Worm (Caenorhabditis elegans) whole organism, L4 larva: ENCODE data around the gene rcat-1.
A peak's percentile ranks its signal among the peaks of the same experiment; 100 is the strongest.

ENCODE experiments used
- D1046.2 ChIP-seq: fragments of 200-800 bp; sonication (Bioruptor generic); IDR thresholded peaks from 2 replicates; pipeline ENCODE4 v1.3.6; 2022; ENCODE audit warnings: missing genetic modification characterization, missing compliant biosample characterization
- F26F4.8 ChIP-seq: fragments of 200-800 bp; sonication (Bioruptor generic); conservative IDR thresholded peaks from 2 replicates; pipeline ENCODE4 v1.3.6; 2022; ENCODE audit warnings: missing genetic modification characterization, missing compliant biosample characterization
- F37D6.2 ChIP-seq: sonication (generic microtip); optimal IDR thresholded peaks from 2 replicates; lab custom pipeline; 2016; ENCODE audit warnings: mild to moderate bottlenecking, missing genetic modification characterization, missing compliant biosample characterization
- F44E2.7 ChIP-seq: fragments of 200-800 bp; sonication (Bioruptor generic); IDR thresholded peaks from 2 replicates; pipeline ENCODE4 v2.1.2; 2022; ENCODE audit warnings: missing genetic modification characterization, missing compliant biosample characterization
- F49E8.2 ChIP-seq: sonication (generic microtip); optimal IDR thresholded peaks from 2 replicates; lab custom pipeline; 2016; ENCODE audit warnings: missing compliant biosample characterization, mild to moderate bottlenecking, missing genetic modification characterization, borderline replicate concordance
- R02D3.7 ChIP-seq: fragments of 150-350 bp; sonication (generic microtip); optimal IDR thresholded peaks from 3 replicates; lab custom pipeline; 2014; ENCODE audit warnings: missing biosample characterization, missing genetic modification characterization
- T20F7.1 ChIP-seq: fragments of 200-800 bp; sonication (Bioruptor generic); optimal IDR thresholded peaks from 2 replicates; lab custom pipeline; 2018; ENCODE audit warnings: mild to moderate bottlenecking, missing genetic modification characterization, missing compliant biosample characterization
- ZK337.2 ChIP-seq: fragments of 200-800 bp; sonication (Bioruptor generic); IDR thresholded peaks from 2 replicates; pipeline ENCODE4 v1.3.6; 2022; ENCODE audit warnings: missing genetic modification reagents, missing genetic modification characterization, missing compliant biosample characterization
- ceh-32 ChIP-seq: sonication (generic microtip); optimal IDR thresholded peaks from 2 replicates; lab custom pipeline; 2016; ENCODE audit warnings: mild to moderate bottlenecking, missing genetic modification characterization, missing compliant biosample characterization; ENCODE audit not compliant: poor library complexity
- ceh-62 ChIP-seq: sonication (generic microtip); optimal IDR thresholded peaks from 2 replicates; lab custom pipeline; 2017; ENCODE audit warnings: missing biosample characterization, missing genetic modification characterization
- ceh-82 ChIP-seq: sonication (generic microtip); optimal IDR thresholded peaks from 2 replicates; lab custom pipeline; 2017; ENCODE audit warnings: missing biosample characterization, missing genetic modification characterization
- cey-2 ChIP-seq: sonication (generic microtip); optimal IDR thresholded peaks from 3 replicates; lab custom pipeline; 2017; ENCODE audit warnings: missing genetic modification characterization, mild to moderate bottlenecking, missing compliant biosample characterization, antibody characterized with exemption, borderline replicate concordance; ENCODE audit not compliant: insufficient read depth
- ctbp-1 ChIP-seq: fragments of 200-800 bp; sonication (Bioruptor generic); IDR thresholded peaks from 2 replicates; pipeline ENCODE4 v1.3.6; 2022; ENCODE audit warnings: missing genetic modification reagents, missing genetic modification characterization, missing compliant biosample characterization
- daf-8 ChIP-seq: fragments of 200-800 bp; sonication (Bioruptor generic); IDR thresholded peaks from 2 replicates; pipeline ENCODE4 v1.3.6; 2022; ENCODE audit warnings: missing genetic modification characterization, missing compliant biosample characterization
- dmd-6 ChIP-seq: fragments of 200-800 bp; sonication (Bioruptor generic); IDR thresholded peaks from 2 replicates; pipeline ENCODE4 v1.3.6; 2022; ENCODE audit warnings: missing genetic modification reagents, missing genetic modification characterization, missing compliant biosample characterization
- dmd-9 ChIP-seq: fragments of 200-800 bp; sonication (Bioruptor generic); IDR thresholded peaks from 2 replicates; pipeline ENCODE4 v1.3.6; 2022; ENCODE audit warnings: missing genetic modification reagents, missing genetic modification characterization, missing compliant biosample characterization
- dpl-1 ChIP-seq: fragments of 150-350 bp; optimal IDR thresholded peaks from 2 replicates; lab custom pipeline; 2014; ENCODE audit warnings: missing biosample characterization, missing genetic modification reagents, missing genetic modification characterization
- duxl-1 ChIP-seq: sonication (generic microtip); optimal IDR thresholded peaks from 2 replicates; lab custom pipeline; 2016; ENCODE audit warnings: mild to moderate bottlenecking, missing genetic modification characterization, moderate library complexity, missing compliant biosample characterization; ENCODE audit not compliant: poor library complexity
- egl-27 ChIP-seq: sonication (generic microtip); optimal IDR thresholded peaks from 3 replicates; lab custom pipeline; 2017; ENCODE audit warnings: missing biosample characterization, missing genetic modification reagents, missing genetic modification characterization
- egl-43 ChIP-seq: fragments of 200-800 bp; sonication (Bioruptor generic); IDR thresholded peaks from 2 replicates; pipeline ENCODE4 v1.3.6; 2022; ENCODE audit warnings: missing genetic modification reagents, missing genetic modification characterization, missing compliant biosample characterization
- fos-1 ChIP-seq: fragments of 150-350 bp; optimal IDR thresholded peaks from 2 replicates; lab custom pipeline; 2014; ENCODE audit warnings: missing biosample characterization, missing genetic modification characterization
- hlh-11 ChIP-seq: fragments of 200-800 bp; sonication (Bioruptor generic); optimal IDR thresholded peaks from 2 replicates; lab custom pipeline; 2018; ENCODE audit warnings: mild to moderate bottlenecking, missing genetic modification characterization, missing compliant biosample characterization
- hmg-1.1 ChIP-seq: fragments of 200-800 bp; sonication (Bioruptor generic); IDR thresholded peaks from 2 replicates; pipeline ENCODE4 v1.3.6; 2022; ENCODE audit warnings: missing genetic modification reagents, missing genetic modification characterization, missing compliant biosample characterization
- jun-1 ChIP-seq: fragments of 150-350 bp; optimal IDR thresholded peaks from 2 replicates; lab custom pipeline; 2014; ENCODE audit warnings: missing biosample characterization, missing genetic modification reagents, missing genetic modification characterization
- lim-7 ChIP-seq: fragments of 200-800 bp; sonication (Bioruptor generic); IDR thresholded peaks from 2 replicates; pipeline ENCODE4 v1.3.6; 2022; ENCODE audit warnings: missing genetic modification characterization, missing compliant biosample characterization
- lin-13 ChIP-seq: fragments of 150-350 bp; optimal IDR thresholded peaks from 2 replicates; lab custom pipeline; 2014; ENCODE audit warnings: missing biosample characterization, missing genetic modification reagents, missing genetic modification characterization
- lin-15B ChIP-seq: fragments of 150-350 bp; sonication (generic microtip); optimal IDR thresholded peaks from 3 replicates; lab custom pipeline; 2014; ENCODE audit warnings: missing biosample characterization, missing genetic modification characterization
- lir-3 ChIP-seq: sonication (generic microtip); optimal IDR thresholded peaks from 2 replicates; lab custom pipeline; 2016; ENCODE audit warnings: mild to moderate bottlenecking, missing genetic modification characterization, missing compliant biosample characterization
- lsy-2 ChIP-seq, 2 experiments: fragments of 150-350 bp in 1 of 2; sonication (generic microtip) in 1 of 2; optimal IDR thresholded peaks; 2 replicates each; lab custom pipeline; 2014 to 2017; ENCODE audit warnings: missing biosample characterization in 2 of 2, missing genetic modification characterization in 2 of 2
- madf-5 ChIP-seq, 2 experiments: fragments of 200-800 bp; sonication (Bioruptor generic); IDR thresholded peaks; 2 replicates each; pipeline ENCODE4 v1.3.6; 2022; ENCODE audit warnings: missing compliant biosample characterization in 2 of 2, missing genetic modification characterization in 2 of 2
- mdt-29 ChIP-seq: fragments of 200-800 bp; sonication (Bioruptor generic); IDR thresholded peaks from 2 replicates; pipeline ENCODE4 v1.3.6; 2022; ENCODE audit warnings: missing genetic modification reagents, missing genetic modification characterization, missing compliant biosample characterization
- mxl-2 ChIP-seq: fragments of 200-800 bp; sonication (Bioruptor generic); conservative IDR thresholded peaks from 2 replicates; pipeline ENCODE4 v1.3.6; 2022; ENCODE audit warnings: missing genetic modification reagents, missing genetic modification characterization, missing compliant biosample characterization
- mxl-3 ChIP-seq: fragments of 200-800 bp; sonication (Bioruptor generic); optimal IDR thresholded peaks from 2 replicates; lab custom pipeline; 2018; ENCODE audit warnings: mild to moderate bottlenecking, missing genetic modification characterization, missing compliant biosample characterization
- nhr-10 ChIP-seq: fragments of 150-350 bp; optimal IDR thresholded peaks from 2 replicates; lab custom pipeline; 2014; ENCODE audit warnings: missing biosample characterization, missing genetic modification characterization
- nhr-102 ChIP-seq: sonication (generic microtip); optimal IDR thresholded peaks from 2 replicates; lab custom pipeline; 2016; ENCODE audit warnings: mild to moderate bottlenecking, missing genetic modification characterization, moderate library complexity, missing compliant biosample characterization
- nhr-237 ChIP-seq: sonication (generic microtip); optimal IDR thresholded peaks from 2 replicates; lab custom pipeline; 2017; ENCODE audit warnings: missing biosample characterization, missing genetic modification characterization
- nhr-28 ChIP-seq: fragments of 150-350 bp; optimal IDR thresholded peaks from 2 replicates; lab custom pipeline; 2014; ENCODE audit warnings: missing biosample characterization, missing genetic modification characterization
- nhr-76 ChIP-seq: fragments of 150-350 bp; optimal IDR thresholded peaks from 2 replicates; lab custom pipeline; 2014; ENCODE audit warnings: missing biosample characterization, missing genetic modification characterization
- nhr-77 ChIP-seq: fragments of 150-350 bp; optimal IDR thresholded peaks from 2 replicates; lab custom pipeline; 2014; ENCODE audit warnings: missing biosample characterization, missing genetic modification characterization
- pha-4 ChIP-seq, 2 experiments: fragments of 150-350 bp in 1 of 2; fragments of 200-800 bp in 1 of 2; sonication (Bioruptor generic) in 1 of 2; IDR thresholded peaks in 1 of 2; optimal IDR thresholded peaks in 1 of 2; 2 replicates each; pipeline versions ENCODE4 v1.3.6 to Lab custom; 2014 to 2022; ENCODE audit warnings: missing genetic modification characterization in 2 of 2, missing genetic modification reagents in 2 of 2, missing biosample characterization in 1 of 2, missing compliant biosample characterization in 1 of 2
- php-3 ChIP-seq: fragments of 200-800 bp; sonication (Bioruptor generic); IDR thresholded peaks from 2 replicates; pipeline ENCODE4 v1.3.6; 2022; ENCODE audit warnings: missing genetic modification reagents, missing genetic modification characterization, missing compliant biosample characterization
- rbr-2 ChIP-seq: sonication (generic microtip); optimal IDR thresholded peaks from 2 replicates; lab custom pipeline; 2016; ENCODE audit warnings: missing genotype, missing genetic modification characterization, missing compliant biosample characterization
- saeg-2 ChIP-seq: fragments of 200-800 bp; sonication (Bioruptor generic); IDR thresholded peaks from 2 replicates; pipeline ENCODE4 v1.3.6; 2022; ENCODE audit warnings: missing genetic modification reagents, missing genetic modification characterization, missing compliant biosample characterization
- sdz-12 ChIP-seq: fragments of 200-800 bp; sonication (Bioruptor generic); optimal IDR thresholded peaks from 2 replicates; lab custom pipeline; 2018; ENCODE audit warnings: mild to moderate bottlenecking, missing genetic modification characterization, missing compliant biosample characterization
- snpc-1.2 ChIP-seq: fragments of 200-800 bp; sonication (Bioruptor generic); IDR thresholded peaks from 2 replicates; pipeline ENCODE4 v1.3.6; 2022; ENCODE audit warnings: missing genetic modification reagents, missing genetic modification characterization, missing compliant biosample characterization
- spr-1 ChIP-seq: sonication (generic microtip); optimal IDR thresholded peaks from 2 replicates; lab custom pipeline; 2016; ENCODE audit warnings: mild to moderate bottlenecking, missing genetic modification characterization, missing compliant biosample characterization
- spr-3 ChIP-seq: fragments of 200-800 bp; sonication (Bioruptor generic); optimal IDR thresholded peaks from 2 replicates; lab custom pipeline; 2018; ENCODE audit warnings: mild to moderate bottlenecking, missing genetic modification characterization, missing compliant biosample characterization
- tag-97 ChIP-seq: fragments of 200-800 bp; sonication (Bioruptor generic); IDR thresholded peaks from 2 replicates; pipeline ENCODE4 v1.3.6; 2022; ENCODE audit warnings: missing genetic modification characterization, missing compliant biosample characterization
- tra-1 ChIP-seq: fragments of 200-800 bp; sonication (Bioruptor generic); IDR thresholded peaks from 2 replicates; pipeline ENCODE4 v1.3.6; 2022; ENCODE audit warnings: missing genetic modification reagents, missing genetic modification characterization, missing compliant biosample characterization
- unc-130 ChIP-seq: sonication (generic microtip); optimal IDR thresholded peaks from 2 replicates; lab custom pipeline; 2016; ENCODE audit warnings: missing genetic modification reagents, missing genetic modification characterization, missing compliant biosample characterization
- zip-2 ChIP-seq: fragments of 150-350 bp; optimal IDR thresholded peaks from 2 replicates; lab custom pipeline; 2014; ENCODE audit warnings: missing biosample characterization, missing genetic modification characterization

Gene rcat-1

ce11 chrIV:294737-295136 is 39.5 kb upstream of the rcat-1 start (continued):
- TF ChIP-seq nhr-102 (tag; lab: Kevin White, UChicago): no peak
- TF ChIP-seq fos-1 (tag; lab: Kevin White, UChicago): no peak
- TF ChIP-seq egl-27: no peak
- no peak for TF ChIP-seq F44E2.7
- TF ChIP-seq ceh-82 (tag; lab: Kevin White, UChicago): no peak
- no peak for TF ChIP-seq cey-2 (tag; lab: Kevin White, UChicago)
- no peak for TF ChIP-seq lir-3 (tag; lab: Kevin White, UChicago)
- no peak for TF ChIP-seq zip-2
- no peak for TF ChIP-seq ceh-32 (tag; lab: Kevin White, UChicago)
- TF ChIP-seq D1046.2 (GFP tag; lab: Robert Waterston, UW): no peak
- TF ChIP-seq php-3: 0 out of 2 replicates have a peak, but pooled peaks have one; percentile 12
- no peak for TF ChIP-seq dpl-1
- TF ChIP-seq tag-97 (GFP tag; lab: Robert Waterston, UW): no peak
- TF ChIP-seq nhr-237: no peak
- peak; percentile 6; the same call in 1 of the 2 replicates for TF ChIP-seq pha-4 (GFP tag; IDR thresholded peaks at IDR 0.05; lab: Robert Waterston, UW)
- TF ChIP-seq pha-4 (tag; optimal IDR thresholded peaks at IDR 0.05; lab: Kevin White, UChicago): no peak
- no peak for TF ChIP-seq F37D6.2 (tag; lab: Kevin White, UChicago)
- no peak for TF ChIP-seq mxl-2 (GFP tag; lab: Robert Waterston, UW)
- no peak for TF ChIP-seq F49E8.2 (tag; lab: Kevin White, UChicago)
- TF ChIP-seq F26F4.8 (GFP tag; lab: Robert Waterston, UW): no peak
- TF ChIP-seq egl-43 (GFP tag; lab: Robert Waterston, UW): no peak
- TF ChIP-seq nhr-28 (tag; lab: Kevin White, UChicago): peak; percentile 54
- no peak for TF ChIP-seq saeg-2 (GFP tag; lab: Robert Waterston, UW)
- 0 out of 2 replicates have a peak, but pooled peaks have one; percentile 14 for TF ChIP-seq hmg-1.1 (GFP tag; lab: Robert Waterston, UW)
- TF ChIP-seq spr-3: no peak
- no peak for TF ChIP-seq mdt-29 (GFP tag; lab: Robert Waterston, UW)
- peak; percentile 46 for TF ChIP-seq mxl-3
- TF ChIP-seq ceh-62 (tag; lab: Kevin White, UChicago): no peak
- TF ChIP-seq ZK337.2: no peak
- TF ChIP-seq snpc-1.2: no peak
- no peak for TF ChIP-seq madf-5 (GFP tag; IDR thresholded peaks at IDR 0.05; lab: Robert Waterston, UW)
- TF ChIP-seq spr-1 (tag; lab: Kevin White, UChicago): no peak
- TF ChIP-seq lim-7: no peak
- no peak for TF ChIP-seq nhr-76 (tag; lab: Kevin White, UChicago)
- no peak for TF ChIP-seq jun-1 (tag; lab: Kevin White, UChicago)
- no peak for TF ChIP-seq rbr-2 (tag; lab: Kevin White, UChicago)
- no peak for TF ChIP-seq unc-130
- TF ChIP-seq T20F7.1 (GFP tag; lab: Kevin White, UChicago): no peak
- peak; percentile 30 for TF ChIP-seq hlh-11
- peak; percentile 25 for TF ChIP-seq duxl-1 (tag; lab: Kevin White, UChicago)
- TF ChIP-seq R02D3.7: no peak
- peak; percentile 14; the same call in 1 of the 2 replicates for TF ChIP-seq dmd-6
- 0 out of 2 replicates have a peak, but pooled peaks have one; percentile 6 for TF ChIP-seq tra-1
- TF ChIP-seq lin-15B (tag; lab: Kevin White, UChicago): no peak
- no peak for TF ChIP-seq ctbp-1 (GFP tag; lab: Robert Waterston, UW)
- no peak for TF ChIP-seq dmd-9 (GFP tag; lab: Robert Waterston, UW)
- TF ChIP-seq lin-13 (GFP tag; lab: Kevin White, UChicago): no peak
- no peak for TF ChIP-seq nhr-77 (tag; lab: Kevin White, UChicago)
- TF ChIP-seq daf-8 (GFP tag; lab: Robert Waterston, UW): no peak
- TF ChIP-seq nhr-10 (tag; lab: Kevin White, UChicago): no peak
- TF ChIP-seq lsy-2 (tag; optimal IDR thresholded peaks at IDR 0.05; lab: Kevin White, UChicago): no peak
- no peak for TF ChIP-seq sdz-12 (GFP tag; lab: Kevin White, UChicago)
